Fruit fly (Drosophila melanogaster) whole organism, embryonic: ENCODE data around the gene Max.

ENCODE experiments used
- CG10267 ChIP-seq: fragments of 200-800 bp; sonication (Bioruptor generic); optimal IDR thresholded peaks from 2 replicates; lab custom pipeline; 2018; ENCODE audit warnings: missing biosample characterization, mild to moderate bottlenecking, missing genetic modification characterization, moderate library complexity
- CG10321 ChIP-seq: fragments of 200-800 bp; sonication (Bioruptor generic); IDR thresholded peaks from 2 replicates; pipeline ENCODE4 v1.3.6; 2022; ENCODE audit warnings: missing biosample characterization, missing genetic modification characterization
- CG10366 ChIP-seq: fragments of 200-800 bp; sonication (Bioruptor generic); IDR thresholded peaks from 2 replicates; pipeline ENCODE4 v1.3.6; 2022; ENCODE audit warnings: missing biosample characterization, missing genetic modification characterization
- CG11695 ChIP-seq: fragments of 200-800 bp; sonication (Bioruptor generic); IDR thresholded peaks from 3 replicates; pipeline ENCODE4 v1.3.6; 2022; ENCODE audit warnings: missing biosample characterization, missing genetic modification characterization
- CG12391 ChIP-seq: fragments of 200-800 bp; sonication (Bioruptor generic); optimal IDR thresholded peaks from 3 replicates; lab custom pipeline; 2018; ENCODE audit warnings: missing biosample characterization, mild to moderate bottlenecking, missing genetic modification characterization, moderate library complexity
- CG13424 ChIP-seq: fragments of 200-800 bp; sonication (Bioruptor generic); optimal IDR thresholded peaks from 2 replicates; lab custom pipeline; 2019; ENCODE audit warnings: missing biosample characterization, mild to moderate bottlenecking, missing genetic modification characterization, moderate library complexity
- CG13775 ChIP-seq: fragments of 200-800 bp; sonication (Bioruptor generic); optimal IDR thresholded peaks from 3 replicates; lab custom pipeline; 2017; ENCODE audit warnings: missing biosample characterization, mild to moderate bottlenecking, missing genetic modification characterization
- CG13894 ChIP-seq: fragments of 200-800 bp; sonication (Bioruptor generic); optimal IDR thresholded peaks from 3 replicates; lab custom pipeline; 2018; ENCODE audit warnings: missing biosample characterization, mild to moderate bottlenecking, missing genetic modification characterization, moderate library complexity
- CG1529 ChIP-seq: fragments of 200-800 bp; sonication (Bioruptor generic); optimal IDR thresholded peaks from 3 replicates; lab custom pipeline; 2018; ENCODE audit warnings: missing biosample characterization, missing genetic modification characterization
- CG17385 ChIP-seq: fragments of 200-800 bp; sonication (Bioruptor generic); optimal IDR thresholded peaks from 3 replicates; lab custom pipeline; 2018; ENCODE audit warnings: missing biosample characterization, mild to moderate bottlenecking, missing genetic modification characterization
- CG18262 ChIP-seq: fragments of 200-800 bp; optimal IDR thresholded peaks from 3 replicates; lab custom pipeline; 2019; ENCODE audit warnings: missing biosample characterization, mild to moderate bottlenecking, missing genetic modification characterization, moderate library complexity
- CG2120 ChIP-seq: fragments of 200-800 bp; sonication (Bioruptor generic); optimal IDR thresholded peaks from 3 replicates; lab custom pipeline; 2016; ENCODE audit warnings: missing biosample characterization, missing genetic modification characterization
- CG32772 ChIP-seq: fragments of 200-800 bp; sonication (Bioruptor generic); IDR thresholded peaks from 2 replicates; pipeline ENCODE4 v1.3.6; 2022; ENCODE audit warnings: missing biosample characterization, missing genetic modification characterization
- CG34224 ChIP-seq: fragments of 200-800 bp; sonication (Bioruptor generic); IDR thresholded peaks from 3 replicates; pipeline ENCODE4 v1.3.6; 2022; ENCODE audit warnings: missing biosample characterization, missing genetic modification characterization; ENCODE audit not compliant: partially characterized antibody
- CG5245 ChIP-seq: fragments of 200-800 bp; sonication (Bioruptor generic); optimal IDR thresholded peaks from 3 replicates; lab custom pipeline; 2016; ENCODE audit warnings: missing biosample characterization, missing genetic modification characterization
- CG7556 ChIP-seq: fragments of 200-800 bp; sonication (Bioruptor generic); optimal IDR thresholded peaks from 2 replicates; lab custom pipeline; 2017; ENCODE audit warnings: missing biosample characterization, mild to moderate bottlenecking, missing genetic modification characterization
- CG8388 ChIP-seq: fragments of 200-800 bp; sonication (Bioruptor generic); optimal IDR thresholded peaks from 2 replicates; lab custom pipeline; 2019; ENCODE audit warnings: missing biosample characterization, mild to moderate bottlenecking, missing genetic modification characterization, moderate library complexity
- CG9727 ChIP-seq: fragments of 200-800 bp; sonication (Bioruptor generic); optimal IDR thresholded peaks from 3 replicates; lab custom pipeline; 2017; ENCODE audit warnings: missing biosample characterization, mild to moderate bottlenecking, missing genetic modification characterization
- CkIIα-i1 ChIP-seq: fragments of 200-800 bp; sonication (Bioruptor generic); IDR thresholded peaks from 2 replicates; pipeline ENCODE4 v1.3.6; 2022; ENCODE audit warnings: missing biosample characterization, missing genetic modification characterization
- CoRest ChIP-seq: fragments of 200-800 bp; sonication (Bioruptor generic); optimal IDR thresholded peaks from 3 replicates; lab custom pipeline; 2018; ENCODE audit warnings: missing biosample characterization, mild to moderate bottlenecking, missing genetic modification characterization, moderate library complexity
- D19A ChIP-seq: fragments of 200-800 bp; optimal IDR thresholded peaks from 3 replicates; lab custom pipeline; 2019; ENCODE audit warnings: missing biosample characterization, mild to moderate bottlenecking, missing genetic modification characterization, moderate library complexity
- Dll ChIP-seq: fragments of 200-800 bp; sonication (Bioruptor generic); IDR thresholded peaks from 4 replicates; pipeline ENCODE4 v1.3.6; 2022; ENCODE audit warnings: missing biosample characterization, missing genetic modification characterization; ENCODE audit not compliant: partially characterized antibody
- Ets65A ChIP-seq: fragments of 200-800 bp; sonication (Bioruptor generic); peaks from one replicate; lab custom pipeline; 2016; ENCODE audit warnings: missing biosample characterization, missing genetic modification characterization
- Fer1 ChIP-seq: fragments of 200-800 bp; sonication (Bioruptor generic); optimal IDR thresholded peaks from 2 replicates; lab custom pipeline; 2017; ENCODE audit warnings: missing biosample characterization, mild to moderate bottlenecking, missing genetic modification characterization
- H2.0 ChIP-seq: fragments of 200-800 bp; sonication (Bioruptor generic); IDR thresholded peaks from 2 replicates; pipeline ENCODE4 v1.3.6; 2022; ENCODE audit warnings: missing biosample characterization, missing genetic modification characterization
- HLH3B ChIP-seq: fragments of 200-800 bp; sonication (Bioruptor generic); IDR thresholded peaks from 2 replicates; pipeline ENCODE4 v1.3.6; 2022; ENCODE audit warnings: missing biosample characterization, missing genetic modification characterization
- Hmr ChIP-seq: fragments of 200-800 bp; sonication (Bioruptor generic); optimal IDR thresholded peaks from 3 replicates; lab custom pipeline; 2017; ENCODE audit warnings: mild to moderate bottlenecking, missing biosample characterization, missing genetic modification reagents, missing genetic modification characterization
- Jarid2 ChIP-seq: fragments of 200-800 bp; sonication (Bioruptor generic); optimal IDR thresholded peaks from 3 replicates; lab custom pipeline; 2017; ENCODE audit warnings: mild to moderate bottlenecking, missing biosample characterization, missing genetic modification reagents, missing genetic modification characterization
- Mad ChIP-seq: fragments of 200-800 bp; sonication (Bioruptor generic); optimal IDR thresholded peaks from 2 replicates; lab custom pipeline; 2016; ENCODE audit warnings: missing biosample characterization, missing genetic modification characterization
- Med ChIP-seq: fragments of 200-800 bp; sonication (Bioruptor generic); peaks from one replicate; lab custom pipeline; 2016; ENCODE audit warnings: missing biosample characterization, missing genetic modification characterization, mild to moderate bottlenecking, inconsistent platforms, moderate library complexity
- Oli ChIP-seq: fragments of 200-800 bp; sonication (Bioruptor generic); optimal IDR thresholded peaks from 2 replicates; lab custom pipeline; 2018; ENCODE audit warnings: missing biosample characterization, mild to moderate bottlenecking, missing genetic modification characterization, moderate library complexity
- Pdp1 ChIP-seq, 2 experiments: fragments of 200-800 bp; sonication (Bioruptor generic); optimal IDR thresholded peaks; 3 replicates each; lab custom pipeline; 2016; ENCODE audit warnings: missing biosample characterization in 2 of 2, missing genetic modification characterization in 2 of 2, mild to moderate bottlenecking in 1 of 2, moderate library complexity in 1 of 2
- Ptx1 ChIP-seq: fragments of 200-800 bp; sonication (Bioruptor generic); IDR thresholded peaks from 2 replicates; pipeline ENCODE4 v1.3.6; 2022; ENCODE audit warnings: missing biosample characterization, missing genetic modification characterization
- Spps ChIP-seq: fragments of 200-800 bp; sonication (Bioruptor generic); optimal IDR thresholded peaks from 2 replicates; lab custom pipeline; 2018; ENCODE audit warnings: missing biosample characterization, mild to moderate bottlenecking, missing genetic modification characterization
- Xbp1 ChIP-seq: fragments of 200-800 bp; sonication (Bioruptor generic); optimal IDR thresholded peaks from 3 replicates; lab custom pipeline; 2016; ENCODE audit warnings: missing biosample characterization, mild to moderate bottlenecking, missing genetic modification characterization
- bab2 ChIP-seq: fragments of 200-800 bp; sonication (Bioruptor generic); optimal IDR thresholded peaks from 2 replicates; lab custom pipeline; 2016; ENCODE audit warnings: missing biosample characterization, missing genetic modification characterization
- bbx ChIP-seq: fragments of 200-800 bp; sonication (Bioruptor generic); IDR thresholded peaks from 2 replicates; pipeline ENCODE4 v1.3.6; 2022; ENCODE audit warnings: missing biosample characterization, missing genetic modification characterization; ENCODE audit not compliant: partially characterized antibody
- esg ChIP-seq: fragments of 200-800 bp; sonication (Bioruptor generic); conservative IDR thresholded peaks from 2 replicates; pipeline ENCODE4 v1.3.6; 2022; ENCODE audit warnings: missing biosample characterization, missing genetic modification characterization
- eve ChIP-seq, 2 experiments: fragments of >200 bp; optimal IDR thresholded peaks; 2 replicates each; lab custom pipeline; 2017; ENCODE audit warnings: missing biosample characterization in 2 of 2, missing genetic modification characterization in 2 of 2
- eyg ChIP-seq: fragments of 200-800 bp; sonication (Bioruptor generic); optimal IDR thresholded peaks from 3 replicates; lab custom pipeline; 2016; ENCODE audit warnings: missing biosample characterization, missing genetic modification characterization
- lab ChIP-seq: fragments of 200-800 bp; sonication (Bioruptor generic); optimal IDR thresholded peaks from 3 replicates; lab custom pipeline; 2017; ENCODE audit warnings: missing biosample characterization, missing genetic modification characterization, mild to moderate bottlenecking, moderate library complexity, missing genetic modification reagents
- nmo ChIP-seq: fragments of 200-800 bp; sonication (Bioruptor generic); optimal IDR thresholded peaks from 2 replicates; lab custom pipeline; 2018; ENCODE audit warnings: missing biosample characterization, mild to moderate bottlenecking, missing genetic modification characterization, moderate library complexity
- org-1 ChIP-seq: fragments of 200-800 bp; sonication (Bioruptor generic); optimal IDR thresholded peaks from 2 replicates; lab custom pipeline; 2017; ENCODE audit warnings: missing biosample characterization, missing genetic modification characterization
- phol ChIP-seq: fragments of 200-800 bp; sonication (Bioruptor generic); optimal IDR thresholded peaks from 3 replicates; lab custom pipeline; 2018; ENCODE audit warnings: missing biosample characterization, mild to moderate bottlenecking, missing genetic modification characterization, moderate library complexity
- sens ChIP-seq: fragments of 200-800 bp; sonication (Bioruptor generic); peaks from one replicate; lab custom pipeline; 2016; ENCODE audit warnings: missing biosample characterization, missing genetic modification characterization
- seq ChIP-seq: fragments of 200-800 bp; sonication (Bioruptor generic); IDR thresholded peaks from 2 replicates; pipeline ENCODE4 v1.3.6; 2022; ENCODE audit warnings: missing biosample characterization, missing genetic modification characterization
- slou ChIP-seq: fragments of 200-800 bp; sonication (Bioruptor generic); optimal IDR thresholded peaks from 3 replicates; lab custom pipeline; 2016; ENCODE audit warnings: missing biosample characterization, missing genetic modification characterization
- tgo ChIP-seq: fragments of 200-800 bp; sonication (Bioruptor generic); IDR thresholded peaks from 3 replicates; pipeline ENCODE4 v1.3.6; 2022; ENCODE audit warnings: missing biosample characterization, missing genetic modification characterization
- twi ChIP-seq: fragments of 200-800 bp; optimal IDR thresholded peaks from 2 replicates; lab custom pipeline; 2019; ENCODE audit warnings: missing biosample characterization, mild to moderate bottlenecking, missing genetic modification characterization, moderate library complexity

Max gene

dm6 chr3L:19230801-19231547 is 33.0 kb downstream of the Max start (continued):
- TF ChIP-seq esg (GFP tag; lab: Robert Waterston, UW) (0 out of 2 replicates have a peak, but pooled peaks have one; percentile 8), twi (tag; lab: Kevin White, UChicago) (no peak), CG10267 (tag; lab: Kevin White, UChicago) (peak; percentile 6), Hmr (GFP tag; lab: Kevin White, UChicago) (peak; percentile 59), Fer1 (GFP tag; lab: Kevin White, UChicago) (peak; percentile 26), CoRest (tag; lab: Kevin White, UChicago) (peak; percentile 29), CG1529 (GFP tag; lab: Kevin White, UChicago) (no peak), CG13894 (tag; lab: Kevin White, UChicago) (peak; percentile 8), CG7556 (peak; percentile 74), Pdp1 (GFP tag; optimal IDR thresholded peaks at IDR 0.05; lab: Kevin White, UChicago) (peak in 1 of 2 experiments; percentile 20), CG13775 (GFP tag; lab: Kevin White, UChicago) (peak; percentile 31), D19A (tag; lab: Kevin White, UChicago) (peak; percentile 18), Xbp1 (peak; percentile 39), CG12391 (peak; percentile 50), Ptx1 (peak; percentile 23; the same call in 1 of the 2 replicates), eve (GFP tag; optimal IDR thresholded peaks at IDR 0.05; lab: Kevin White, UChicago) (peak in 1 of 2 experiments; percentile 25), Dll (no peak), H2.0 (GFP tag; lab: Robert Waterston, UW) (no peak), CG5245 (GFP tag; lab: Kevin White, UChicago) (no peak), CkIIα-i1 (GFP tag; lab: Robert Waterston, UW) (no peak), Med (peak; percentile 37), lab (peak; percentile 36), eyg (no peak), nmo (GFP tag; lab: Kevin White, UChicago) (peak; percentile 9), CG18262 (tag; lab: Kevin White, UChicago) (peak; percentile 47), Spps (no peak), tgo (GFP tag; lab: Robert Waterston, UW) (peak; percentile 45; the same call in 1 of the 3 replicates), CG34224 (GFP tag; lab: Robert Waterston, UW) (no peak), seq (peak; percentile 35; the same call in 1 of the 2 replicates), HLH3B (GFP tag; lab: Robert Waterston, UW) (peak; percentile 16; the same call in 1 of the 2 replicates), bab2 (peak; percentile 4), Mad (GFP tag; lab: Kevin White, UChicago) (peak; percentile 3), CG10321 (GFP tag; lab: Robert Waterston, UW) (no peak), CG10366 (GFP tag; lab: Robert Waterston, UW) (peak; percentile 23), CG17385 (GFP tag; lab: Kevin White, UChicago) (peak; percentile 26), sens (GFP tag; lab: Kevin White, UChicago) (peak; percentile 80), CG8388 (peak; percentile 14), org-1 (GFP tag; lab: Kevin White, UChicago) (peak; percentile 10), Oli (tag; lab: Kevin White, UChicago) (peak; percentile 18), CG2120 (GFP tag; lab: Kevin White, UChicago) (peak; percentile 60), slou (no peak), phol (tag; lab: Kevin White, UChicago) (peak; percentile 25), Jarid2 (GFP tag; lab: Kevin White, UChicago) (peak; percentile 15), CG11695 (GFP tag; lab: Robert Waterston, UW) (0 out of 3 replicates have a peak, but pooled peaks have one; percentile 9), Ets65A (GFP tag; lab: Kevin White, UChicago) (peak; percentile 64), CG13424 (peak; percentile 39), CG9727 (GFP tag; lab: Kevin White, UChicago) (peak; percentile 43), CG32772 (GFP tag; lab: Robert Waterston, UW) (no peak), bbx (peak; percentile 62)
